Worm (Caenorhabditis elegans) whole organism, young adult: Measurements from ENCODE around the gene rpl-33.

Experiments used
- F22D6.2 ChIP-seq: sonication (generic microtip); optimal IDR thresholded peaks from 2 replicates; lab custom pipeline; 2016; ENCODE audit warnings: mild to moderate bottlenecking, missing genetic modification characterization, missing compliant biosample characterization
- F33H1.4 ChIP-seq: fragments of 200-800 bp; sonication (Bioruptor generic); IDR thresholded peaks from 2 replicates; pipeline ENCODE4 v1.3.6; 2022; ENCODE audit warnings: missing genetic modification reagents, missing genetic modification characterization, missing compliant biosample characterization
- ekl-4 ChIP-seq: fragments of 200-800 bp; sonication (Bioruptor generic); IDR thresholded peaks from 2 replicates; pipeline ENCODE4 v1.3.6; 2022; ENCODE audit warnings: missing genetic modification reagents, missing genetic modification characterization, missing compliant biosample characterization
- nfya-2 ChIP-seq: fragments of 200-800 bp; sonication (Bioruptor generic); IDR thresholded peaks from 2 replicates; pipeline ENCODE4 v1.3.6; 2022; ENCODE audit warnings: missing genetic modification reagents, missing genetic modification characterization, missing compliant biosample characterization
- snpc-4 ChIP-seq, 5 experiments: fragments of 150-350 bp in 1 of 5; sonication (generic microtip) in 4 of 5; optimal IDR thresholded peaks; 2 replicates each; lab custom pipeline; 2014 to 2018; ENCODE audit warnings: missing genetic modification characterization in 5 of 5, missing biosample characterization in 3 of 5, antibody characterized with exemption in 2 of 5, mild to moderate bottlenecking in 2 of 5, missing compliant biosample characterization in 2 of 5, missing genotype in 2 of 5, moderate library complexity in 2 of 5, missing genetic modification reagents in 1 of 5
- ztf-28 ChIP-seq: fragments of 200-800 bp; sonication (Bioruptor generic); IDR thresholded peaks from 2 replicates; pipeline ENCODE4 v1.3.6; 2022; ENCODE audit warnings: missing genetic modification reagents, missing genetic modification characterization, missing compliant biosample characterization

ce11 chrII:7100838-7101237 lies 4.5 kb upstream of the rpl-33 start, which contains the start of gene mmaa-1:
- TF ChIP-seq ztf-28 (GFP tag; lab: Robert Waterston, UW) (no peak), F33H1.4 (no peak), nfya-2 (no peak), snpc-4 (GFP tag; optimal IDR thresholded peaks at IDR 0.05; lab: Kevin White, UChicago) (no peak), snpc-4 (tag; optimal IDR thresholded peaks at IDR 0.05; lab: Kevin White, UChicago) (no peak), ekl-4 (GFP tag; lab: Robert Waterston, UW) (no peak; the same call in 1 of the 2 replicates), F22D6.2 (tag; lab: Kevin White, UChicago) (no peak)
